Fruit fly (Drosophila melanogaster) whole organism, wandering third instar larva: Measurements from ENCODE around the gene ScsbetaA.
A peak's percentile ranks its signal among the peaks of the same experiment; 100 is the strongest.

Source experiments
- CG32264 ChIP-seq: fragments of 200-800 bp; sonication (Bioruptor generic); optimal IDR thresholded peaks from 2 replicates; lab custom pipeline; 2016; ENCODE audit warnings: missing biosample characterization, missing genetic modification characterization
- CG9705 ChIP-seq: fragments of 200-800 bp; sonication (Bioruptor generic); optimal IDR thresholded peaks from 2 replicates; lab custom pipeline; 2018; ENCODE audit warnings: missing biosample characterization, mild to moderate bottlenecking, missing genetic modification characterization
- Dfd ChIP-seq: fragments of >200 bp; optimal IDR thresholded peaks from 2 replicates; lab custom pipeline; 2017; ENCODE audit warnings: missing biosample characterization, missing genetic modification characterization
- Dif ChIP-seq: fragments of 200-275, 200-300 bp; sonication (Bioruptor generic); optimal IDR thresholded peaks from 2 replicates; lab custom pipeline; 2018; ENCODE audit warnings: missing biosample characterization, missing genetic modification characterization; ENCODE audit not compliant: partially characterized antibody
- HLH106 ChIP-seq: fragments of 200-800 bp; optimal IDR thresholded peaks from 3 replicates; lab custom pipeline; 2019; ENCODE audit warnings: missing biosample characterization, mild to moderate bottlenecking, missing genetic modification characterization, moderate library complexity
- Hnf4 ChIP-seq: fragments of 200-800 bp; sonication (Bioruptor generic); optimal IDR thresholded peaks from 2 replicates; lab custom pipeline; 2016; ENCODE audit warnings: missing biosample characterization, mild to moderate bottlenecking, missing genetic modification characterization
- Hr78 ChIP-seq: fragments of >200 bp; optimal IDR thresholded peaks from 2 replicates; lab custom pipeline; 2017; ENCODE audit warnings: missing biosample characterization, missing genetic modification characterization
- Hr83 ChIP-seq: fragments of 200-300 bp; sonication (Bioruptor generic); optimal IDR thresholded peaks from 2 replicates; lab custom pipeline; 2016; ENCODE audit warnings: missing biosample characterization, mild to moderate bottlenecking, missing genetic modification characterization, moderate library complexity; ENCODE audit not compliant: poor library complexity, severe bottlenecking
- Jra ChIP-seq: sonication (Bioruptor generic); optimal IDR thresholded peaks from 2 replicates; lab custom pipeline; 2016; ENCODE audit warnings: missing biosample characterization, missing genetic modification characterization
- Myc ChIP-seq: fragments of >200 bp; optimal IDR thresholded peaks from 2 replicates; lab custom pipeline; 2017
- N ChIP-seq: fragments of >200 bp; optimal IDR thresholded peaks from 2 replicates; lab custom pipeline; 2018; ENCODE audit warnings: missing biosample characterization, missing external identifiers, missing genetic modification characterization
- OdsH ChIP-seq: fragments of 200-800 bp; sonication (Bioruptor generic); optimal IDR thresholded peaks from 2 replicates; lab custom pipeline; 2016; ENCODE audit warnings: missing biosample characterization, mild to moderate bottlenecking, missing genetic modification characterization
- Rel ChIP-seq, 2 experiments: fragments of 200-800 bp; sonication (Bioruptor generic) in 1 of 2; optimal IDR thresholded peaks; 2 replicates in 1 of 2; 3 replicates in 1 of 2; lab custom pipeline; 2016 to 2019; ENCODE audit warnings: mild to moderate bottlenecking in 2 of 2, missing biosample characterization in 2 of 2, missing genetic modification characterization in 2 of 2, moderate library complexity in 1 of 2
- Sp1 ChIP-seq: fragments of 200-800 bp; sonication (Bioruptor generic); optimal IDR thresholded peaks from 3 replicates; lab custom pipeline; 2019; ENCODE audit warnings: missing biosample characterization, mild to moderate bottlenecking, missing genetic modification characterization, moderate library complexity
- Vsx2 ChIP-seq: fragments of 200-300, 225-300 bp; sonication (Bioruptor generic); optimal IDR thresholded peaks from 2 replicates; lab custom pipeline; 2018; ENCODE audit warnings: missing biosample characterization, missing genetic modification characterization; ENCODE audit not compliant: partially characterized antibody
- br ChIP-seq: fragments of 200-800 bp; sonication (Bioruptor generic); optimal IDR thresholded peaks from 2 replicates; lab custom pipeline; 2016; ENCODE audit warnings: missing biosample characterization, missing genetic modification characterization
- dl ChIP-seq, 2 experiments: fragments of 175-275, 200-275 bp in 1 of 2; fragments of 200-275 bp in 1 of 2; sonication (Bioruptor generic); optimal IDR thresholded peaks; lab custom pipeline; 2018; ENCODE audit warnings: mild to moderate bottlenecking in 2 of 2, missing biosample characterization in 2 of 2, missing genetic modification characterization in 2 of 2, moderate library complexity in 2 of 2; ENCODE audit not compliant: partially characterized antibody in 2 of 2, insufficient read depth in 1 of 2
- dmrt93B ChIP-seq: fragments of 200-800 bp; sonication (Bioruptor generic); optimal IDR thresholded peaks from 2 replicates; lab custom pipeline; 2018; ENCODE audit warnings: missing biosample characterization, mild to moderate bottlenecking, missing genetic modification characterization
- dsf ChIP-seq: sonication (Bioruptor generic); optimal IDR thresholded peaks from 2 replicates; lab custom pipeline; 2016; ENCODE audit warnings: missing biosample characterization, missing genetic modification characterization, borderline replicate concordance
- ey ChIP-seq: fragments of 200-800 bp; sonication (Bioruptor generic); optimal IDR thresholded peaks from 2 replicates; lab custom pipeline; 2016; ENCODE audit warnings: missing biosample characterization, missing genetic modification characterization
- foxo ChIP-seq, 2 experiments: fragments of 200-800 bp; sonication (Bioruptor generic); optimal IDR thresholded peaks; 2 replicates in 1 of 2; 3 replicates in 1 of 2; lab custom pipeline; 2016 to 2017; ENCODE audit warnings: missing biosample characterization in 2 of 2, missing genetic modification characterization in 2 of 2
- fru ChIP-seq: fragments of 200-800 bp; sonication (Bioruptor generic); optimal IDR thresholded peaks from 3 replicates; lab custom pipeline; 2016; ENCODE audit warnings: missing biosample characterization, mild to moderate bottlenecking, missing genetic modification characterization
- h ChIP-seq: fragments of 200-800 bp; sonication (Bioruptor generic); optimal IDR thresholded peaks from 3 replicates; lab custom pipeline; 2016; ENCODE audit warnings: missing biosample characterization, mild to moderate bottlenecking, missing genetic modification characterization
- lola ChIP-seq: fragments of >200 bp; optimal IDR thresholded peaks from 2 replicates; lab custom pipeline; 2017; ENCODE audit warnings: missing biosample characterization, missing genetic modification characterization
- pan ChIP-seq: fragments of >200 bp; optimal IDR thresholded peaks from 2 replicates; lab custom pipeline; 2017
- psq ChIP-seq: fragments of 200-800 bp; sonication (Bioruptor generic); optimal IDR thresholded peaks from 3 replicates; lab custom pipeline; 2017; ENCODE audit warnings: missing biosample characterization, mild to moderate bottlenecking, missing genetic modification characterization, moderate library complexity
- rgr ChIP-seq: fragments of 200-800 bp; sonication (Bioruptor generic); optimal IDR thresholded peaks from 3 replicates; lab custom pipeline; 2016; ENCODE audit warnings: missing biosample characterization, mild to moderate bottlenecking, missing genetic modification characterization
- sage ChIP-seq: fragments of 200-800 bp; sonication (Bioruptor generic); optimal IDR thresholded peaks from 2 replicates; lab custom pipeline; 2016; ENCODE audit warnings: missing biosample characterization, mild to moderate bottlenecking, missing genetic modification characterization
- sv ChIP-seq: fragments of 200-800 bp; sonication (Bioruptor generic); optimal IDR thresholded peaks from 3 replicates; lab custom pipeline; 2016; ENCODE audit warnings: missing biosample characterization, missing genetic modification characterization
- tai ChIP-seq: sonication (Bioruptor generic); optimal IDR thresholded peaks from 2 replicates; lab custom pipeline; 2016; ENCODE audit warnings: missing biosample characterization, missing genetic modification characterization
- usp ChIP-seq: fragments of >200 bp; optimal IDR thresholded peaks from 2 replicates; lab custom pipeline; 2017; ENCODE audit warnings: missing biosample characterization, missing genetic modification characterization
- woc ChIP-seq: sonication (Bioruptor generic); optimal IDR thresholded peaks from 2 replicates; lab custom pipeline; 2016; ENCODE audit warnings: missing biosample characterization, mild to moderate bottlenecking, missing genetic modification characterization

Gene ScsbetaA

dm6 chr3R:8956333-8956732 lies 17.8 kb downstream of the ScsbetaA start:
- TF ChIP-seq Dif (GFP tag; lab: Kevin White, UChicago) (no peak), pan (lab: Kevin White, UChicago) (no peak), woc (GFP tag; lab: Kevin White, UChicago) (no peak)

- peak; percentile 66 for TF ChIP-seq psq
- TF ChIP-seq Rel (GFP tag; optimal IDR thresholded peaks at IDR 0.05; lab: Kevin White, UChicago) = no peak
- TF ChIP-seq Rel (tag; optimal IDR thresholded peaks at IDR 0.05; lab: Kevin White, UChicago) = no peak
- TF ChIP-seq foxo (GFP tag; optimal IDR thresholded peaks at IDR 0.05; lab: Kevin White, UChicago) = peak in 1 of 2 experiments; percentile 33
- no peak for TF ChIP-seq sage (GFP tag; lab: Kevin White, UChicago)
- TF ChIP-seq Dif (GFP tag; lab: Kevin White, UChicago) = no peak
- peak; percentile 14 for TF ChIP-seq fru (GFP tag; lab: Kevin White, UChicago)
- peak; percentile 47 for TF ChIP-seq HLH106
- peak; percentile 90 for TF ChIP-seq woc (GFP tag; lab: Kevin White, UChicago)
- TF ChIP-seq Sp1 (GFP tag; lab: Kevin White, UChicago) = peak; percentile 47
- peak; percentile 34 for TF ChIP-seq OdsH
- TF ChIP-seq h (GFP tag; lab: Kevin White, UChicago) = peak; percentile 41
- peak; percentile 13 for TF ChIP-seq rgr (GFP tag; lab: Kevin White, UChicago)
- TF ChIP-seq CG32264 (GFP tag; lab: Kevin White, UChicago) = no peak
- peak; percentile 27 for TF ChIP-seq br
- TF ChIP-seq, all 38 proteins: peak for 10
Measured at dm6 chr3R:8957739-8958138, 19.2 kb downstream of the ScsbetaA start.

- TF ChIP-seq Hnf4 (no peak), dl (GFP tag; optimal IDR thresholded peaks at IDR 0.05; lab: Kevin White, UChicago; ENCODE audit: insufficient read depth in 1 of 2, partially characterized antibody in 2 of 2) (no peak), ey (no peak), Hr78 (no peak)
Measured at dm6 chr3R:8958300-8958699, 19.8 kb downstream of the ScsbetaA start.

- TF ChIP-seq Dif (GFP tag; lab: Kevin White, UChicago) (no peak), Dfd (GFP tag; lab: Kevin White, UChicago) (peak; percentile 84), sv (GFP tag; lab: Kevin White, UChicago) (no peak)
Measured at dm6 chr3R:8959153-8959552, 20.6 kb downstream of the ScsbetaA start.

dm6 chr3R:8960329-8960728 lies 21.8 kb downstream of the ScsbetaA start:
- TF ChIP-seq pan (lab: Kevin White, UChicago) = no peak
- TF ChIP-seq Dfd (GFP tag; lab: Kevin White, UChicago) = no peak
- TF ChIP-seq Myc (lab: Kevin White, UChicago) = no peak
- TF ChIP-seq OdsH = no peak
- TF ChIP-seq woc (GFP tag; lab: Kevin White, UChicago) = no peak
- TF ChIP-seq Sp1 (GFP tag; lab: Kevin White, UChicago) = peak; percentile 4
- TF ChIP-seq Dif (GFP tag; lab: Kevin White, UChicago) = no peak
- TF ChIP-seq dmrt93B (GFP tag; lab: Kevin White, UChicago) = no peak
- no peak for TF ChIP-seq sv (GFP tag; lab: Kevin White, UChicago)
- TF ChIP-seq dsf (GFP tag; lab: Kevin White, UChicago) = no peak
- peak; percentile 17 for TF ChIP-seq h (GFP tag; lab: Kevin White, UChicago)
- TF ChIP-seq Jra = no peak
- no peak for TF ChIP-seq usp (GFP tag; lab: Kevin White, UChicago)
- no peak for TF ChIP-seq psq
- TF ChIP-seq Hr83 = no peak
- no peak for TF ChIP-seq N (GFP tag; lab: Kevin White, UChicago)
- no peak for TF ChIP-seq tai
- TF ChIP-seq rgr (GFP tag; lab: Kevin White, UChicago) = peak; percentile 12
- no peak for TF ChIP-seq lola (GFP tag; lab: Kevin White, UChicago)
- TF ChIP-seq Vsx2 (GFP tag; lab: Kevin White, UChicago) = no peak
- TF ChIP-seq HLH106 = no peak
- no peak for TF ChIP-seq CG9705 (GFP tag; lab: Kevin White, UChicago)
- no peak for TF ChIP-seq br
- TF ChIP-seq foxo (GFP tag; optimal IDR thresholded peaks at IDR 0.05; lab: Kevin White, UChicago) = peak in 1 of 2 experiments; percentile 10
